Fruit fly (Drosophila melanogaster) Kc167 (cell line): ENCODE data around the gene Dad1.
A peak's percentile ranks its signal among the peaks of the same experiment; 100 is the strongest.

ENCODE experiments used
- h ChIP-seq: fragments of >200 bp; optimal IDR thresholded peaks from 3 replicates; lab custom pipeline; 2018; ENCODE audit warnings: missing external identifiers
- psq ChIP-seq: fragments of >200 bp; optimal IDR thresholded peaks from 2 replicates; lab custom pipeline; 2017; ENCODE audit warnings: missing external identifiers

dm6 chr2L:8403286-8404270, 19.6 kb upstream of the Dad1 start, which contains the start of gene emb:
- TF ChIP-seq psq = peak; percentile 68
- TF ChIP-seq h (lab: Kevin White, UChicago) = no peak
